Fruit fly (Drosophila melanogaster) whole organism, embryonic: Measurements from ENCODE around the gene CG15330.

Source experiments
- Bdp1 ChIP-seq: fragments of 200-800 bp; sonication (Bioruptor generic); optimal IDR thresholded peaks from 3 replicates; lab custom pipeline; 2016; ENCODE audit warnings: missing biosample characterization, missing genetic modification characterization
- CG10543 ChIP-seq: fragments of 200-800 bp; sonication (Bioruptor generic); optimal IDR thresholded peaks from 3 replicates; lab custom pipeline; 2017; ENCODE audit warnings: missing biosample characterization, mild to moderate bottlenecking, missing genetic modification characterization, moderate library complexity
- CG11398 ChIP-seq: fragments of 200-800 bp; sonication (Bioruptor generic); optimal IDR thresholded peaks from 2 replicates; lab custom pipeline; 2016; ENCODE audit warnings: missing biosample characterization, missing genetic modification characterization
- CG11504 ChIP-seq: fragments of 200-800 bp; sonication (Bioruptor generic); optimal IDR thresholded peaks from 3 replicates; lab custom pipeline; 2019; ENCODE audit warnings: missing biosample characterization, mild to moderate bottlenecking, missing genetic modification characterization, moderate library complexity
- CG12071 ChIP-seq: fragments of 200-800 bp; sonication (Bioruptor generic); optimal IDR thresholded peaks from 3 replicates; lab custom pipeline; 2018; ENCODE audit warnings: missing biosample characterization, mild to moderate bottlenecking, missing genetic modification characterization
- CG13287 ChIP-seq: fragments of 200-800 bp; sonication (Bioruptor generic); IDR thresholded peaks from 2 replicates; pipeline ENCODE4 v1.3.6; 2022; ENCODE audit warnings: missing biosample characterization, missing genetic modification characterization; ENCODE audit not compliant: partially characterized antibody
- CG13894 ChIP-seq: fragments of 200-800 bp; sonication (Bioruptor generic); optimal IDR thresholded peaks from 3 replicates; lab custom pipeline; 2018; ENCODE audit warnings: missing biosample characterization, mild to moderate bottlenecking, missing genetic modification characterization, moderate library complexity
- CG14050 ChIP-seq: fragments of 200-800 bp; sonication (Bioruptor generic); IDR thresholded peaks from 3 replicates; pipeline ENCODE4 v1.3.6; 2022; ENCODE audit warnings: missing biosample characterization, missing genetic modification characterization
- CG17829 ChIP-seq: fragments of 200-800 bp; optimal IDR thresholded peaks from 2 replicates; lab custom pipeline; 2019; ENCODE audit warnings: missing biosample characterization, mild to moderate bottlenecking, missing genetic modification characterization, moderate library complexity
- CG17912 ChIP-seq: fragments of 200-800 bp; sonication (Bioruptor generic); optimal IDR thresholded peaks from 2 replicates; lab custom pipeline; 2018; ENCODE audit warnings: missing biosample characterization, mild to moderate bottlenecking, missing genetic modification characterization
- CG2712 ChIP-seq: fragments of 200-800 bp; optimal IDR thresholded peaks from 3 replicates; lab custom pipeline; 2019; ENCODE audit warnings: missing biosample characterization, mild to moderate bottlenecking, missing genetic modification characterization, moderate library complexity
- CG31388 ChIP-seq: fragments of 200-800 bp; sonication (Bioruptor generic); optimal IDR thresholded peaks from 2 replicates; lab custom pipeline; 2016; ENCODE audit warnings: missing biosample characterization, missing genetic modification characterization
- CG6683 ChIP-seq: fragments of 200-800 bp; sonication (Bioruptor generic); optimal IDR thresholded peaks from 2 replicates; lab custom pipeline; 2017; ENCODE audit warnings: missing biosample characterization, mild to moderate bottlenecking, missing genetic modification characterization, missing genetic modification reagents
- CG7786 ChIP-seq: fragments of 200-800 bp; sonication (Bioruptor generic); optimal IDR thresholded peaks from 2 replicates; lab custom pipeline; 2016; ENCODE audit warnings: missing biosample characterization, missing genetic modification characterization
- CG8290 ChIP-seq, 3 experiments: fragments of 200-800 bp; sonication (Bioruptor generic); optimal IDR thresholded peaks; 2 replicates each; lab custom pipeline; 2016 to 2019; ENCODE audit warnings: missing biosample characterization in 3 of 3, missing genetic modification characterization in 3 of 3, mild to moderate bottlenecking in 2 of 3, moderate library complexity in 1 of 3
- CG9437 ChIP-seq: fragments of 200-800 bp; sonication (Bioruptor generic); optimal IDR thresholded peaks from 2 replicates; lab custom pipeline; 2018; ENCODE audit warnings: missing biosample characterization, mild to moderate bottlenecking, missing genetic modification characterization
- Dbx ChIP-seq: fragments of 200-800 bp; sonication (Bioruptor generic); IDR thresholded peaks from 3 replicates; pipeline ENCODE4 v1.3.6; 2022; ENCODE audit warnings: missing biosample characterization, missing genetic modification characterization
- Dfd ChIP-seq, 2 experiments: fragments of >200 bp; optimal IDR thresholded peaks; 2 replicates each; lab custom pipeline; 2017; ENCODE audit warnings: missing biosample characterization in 2 of 2, missing genetic modification characterization in 2 of 2
- Eip74EF ChIP-seq, 2 experiments: fragments of 200-800 bp in 1 of 2; fragments of >200 bp in 1 of 2; sonication (Bioruptor generic) in 1 of 2; optimal IDR thresholded peaks; 2 replicates each; lab custom pipeline; 2017 to 2019; ENCODE audit warnings: missing biosample characterization in 2 of 2, missing genetic modification characterization in 2 of 2, mild to moderate bottlenecking in 1 of 2, moderate library complexity in 1 of 2
- Gug ChIP-seq: fragments of 200-800 bp; sonication (Bioruptor generic); IDR thresholded peaks from 4 replicates; pipeline ENCODE4 v1.3.6; 2022; ENCODE audit warnings: missing biosample characterization, missing genetic modification characterization
- HLH4C ChIP-seq: fragments of 200-800 bp; sonication (Bioruptor generic); IDR thresholded peaks from 3 replicates; pipeline ENCODE4 v1.3.6; 2022; ENCODE audit warnings: missing biosample characterization, missing genetic modification characterization; ENCODE audit not compliant: partially characterized antibody
- Hand ChIP-seq: fragments of 200-800 bp; sonication (Bioruptor generic); optimal IDR thresholded peaks from 2 replicates; lab custom pipeline; 2017; ENCODE audit warnings: mild to moderate bottlenecking, missing biosample characterization, missing genetic modification reagents, missing genetic modification characterization
- Myb ChIP-seq: fragments of 200-800 bp; sonication (Bioruptor generic); optimal IDR thresholded peaks from 2 replicates; lab custom pipeline; 2016; ENCODE audit warnings: missing biosample characterization, missing genetic modification characterization
- NfI ChIP-seq: fragments of 200-800 bp; sonication (Bioruptor generic); optimal IDR thresholded peaks from 3 replicates; lab custom pipeline; 2018; ENCODE audit warnings: missing biosample characterization, mild to moderate bottlenecking, missing genetic modification characterization, moderate library complexity
- Spps ChIP-seq: fragments of 200-800 bp; sonication (Bioruptor generic); optimal IDR thresholded peaks from 2 replicates; lab custom pipeline; 2018; ENCODE audit warnings: missing biosample characterization, mild to moderate bottlenecking, missing genetic modification characterization
- Stat92E ChIP-seq, 3 experiments: fragments of >200 bp in 2 of 3; fragments of 200-800 bp in 1 of 3; sonication (Bioruptor generic) in 1 of 3; optimal IDR thresholded peaks; 2 replicates each; lab custom pipeline; 2017 to 2019; ENCODE audit warnings: missing biosample characterization in 3 of 3, missing genetic modification characterization in 3 of 3, mild to moderate bottlenecking in 1 of 3, moderate library complexity in 1 of 3
- Trl ChIP-seq, 3 experiments: fragments of >200 bp in 2 of 3; fragments of 200-800 bp in 1 of 3; sonication (Bioruptor generic) in 1 of 3; optimal IDR thresholded peaks; 2 replicates in 1 of 3; 3 replicates in 2 of 3; lab custom pipeline; 2016 to 2017; ENCODE audit warnings: missing biosample characterization in 1 of 3, missing genetic modification characterization in 1 of 3
- Usf ChIP-seq: fragments of 200-800 bp; sonication (Bioruptor generic); optimal IDR thresholded peaks from 2 replicates; lab custom pipeline; 2017; ENCODE audit warnings: missing genotype, missing biosample characterization, missing genetic modification characterization
- chinmo ChIP-seq: fragments of 200-800 bp; sonication (Bioruptor generic); IDR thresholded peaks from 4 replicates; pipeline ENCODE4 v1.3.6; 2022; ENCODE audit warnings: missing biosample characterization, missing genetic modification characterization; ENCODE audit not compliant: partially characterized antibody
- crc ChIP-seq: fragments of 200-800 bp; sonication (Bioruptor generic); optimal IDR thresholded peaks from 2 replicates; lab custom pipeline; 2016; ENCODE audit warnings: missing biosample characterization, missing genetic modification characterization
- crol ChIP-seq: fragments of 200-800 bp; sonication (Bioruptor generic); IDR thresholded peaks from 2 replicates; pipeline ENCODE4 v1.3.6; 2022; ENCODE audit warnings: missing biosample characterization, missing genetic modification characterization
- dati ChIP-seq: fragments of 200-800 bp; sonication (Bioruptor generic); IDR thresholded peaks from 2 replicates; pipeline ENCODE4 v1.3.6; 2022; ENCODE audit warnings: missing biosample characterization, missing genetic modification characterization
- dmrt11E ChIP-seq: fragments of 200-800 bp; sonication (Bioruptor generic); optimal IDR thresholded peaks from 3 replicates; lab custom pipeline; 2018; ENCODE audit warnings: missing biosample characterization, mild to moderate bottlenecking, missing genetic modification characterization, moderate library complexity
- emc ChIP-seq: fragments of 200-800 bp; sonication (Bioruptor generic); optimal IDR thresholded peaks from 2 replicates; lab custom pipeline; 2016; ENCODE audit warnings: missing biosample characterization, missing genetic modification characterization
- gem ChIP-seq: fragments of 200-800 bp; sonication (Bioruptor generic); optimal IDR thresholded peaks from 2 replicates; lab custom pipeline; 2019; ENCODE audit warnings: missing biosample characterization, mild to moderate bottlenecking, missing genetic modification characterization, moderate library complexity
- kah ChIP-seq: fragments of 200-800 bp; sonication (Bioruptor generic); optimal IDR thresholded peaks from 2 replicates; lab custom pipeline; 2018; ENCODE audit warnings: missing biosample characterization, mild to moderate bottlenecking, missing genetic modification characterization
- klu ChIP-seq: fragments of 200-800 bp; sonication (Bioruptor generic); IDR thresholded peaks from 2 replicates; pipeline ENCODE4 v1.3.6; 2022; ENCODE audit warnings: missing biosample characterization, missing genetic modification characterization
- lab ChIP-seq: fragments of 200-800 bp; sonication (Bioruptor generic); optimal IDR thresholded peaks from 3 replicates; lab custom pipeline; 2017; ENCODE audit warnings: missing biosample characterization, missing genetic modification characterization, mild to moderate bottlenecking, moderate library complexity, missing genetic modification reagents
- lbe ChIP-seq: fragments of 200-800 bp; sonication (Bioruptor generic); optimal IDR thresholded peaks from 2 replicates; lab custom pipeline; 2016; ENCODE audit warnings: missing biosample characterization, mild to moderate bottlenecking, missing genetic modification characterization
- luna ChIP-seq: fragments of 200-800 bp; sonication (Bioruptor generic); optimal IDR thresholded peaks from 2 replicates; lab custom pipeline; 2016; ENCODE audit warnings: missing biosample characterization, missing genetic modification characterization
- prd ChIP-seq, 3 experiments: fragments of >200 bp in 2 of 3; fragments of 200-800 bp in 1 of 3; sonication (Bioruptor generic) in 1 of 3; optimal IDR thresholded peaks in 2 of 3; IDR thresholded peaks in 1 of 3; 2 replicates in 2 of 3; 3 replicates in 1 of 3; pipeline versions ENCODE4 v1.3.6 to Lab custom; 2017 to 2022; ENCODE audit warnings: missing biosample characterization in 1 of 3, missing genetic modification characterization in 1 of 3
- row ChIP-seq: fragments of 200-800 bp; sonication (Bioruptor generic); IDR thresholded peaks from 3 replicates; pipeline ENCODE4 v1.3.6; 2022; ENCODE audit warnings: missing biosample characterization, missing genetic modification characterization
- sim ChIP-seq: fragments of 200-800 bp; sonication (Bioruptor generic); IDR thresholded peaks from 2 replicates; pipeline ENCODE4 v1.3.6; 2022; ENCODE audit warnings: missing biosample characterization, missing genetic modification characterization
- slbo ChIP-seq: fragments of 200-800 bp; sonication (Bioruptor generic); IDR thresholded peaks from 2 replicates; pipeline ENCODE4 v1.3.6; 2022; ENCODE audit warnings: missing biosample characterization, missing genetic modification characterization
- tap ChIP-seq: fragments of 200-800 bp; optimal IDR thresholded peaks from 3 replicates; lab custom pipeline; 2019; ENCODE audit warnings: missing biosample characterization, mild to moderate bottlenecking, missing genetic modification characterization, moderate library complexity
- zen2 ChIP-seq: fragments of 200-800 bp; sonication (Bioruptor generic); IDR thresholded peaks from 3 replicates; pipeline ENCODE4 v1.3.6; 2022; ENCODE audit warnings: missing biosample characterization, missing genetic modification characterization; ENCODE audit not compliant: partially characterized antibody

Gene CG15330

dm6 chrX:7933210-7933915, 22.5 kb upstream of the CG15330 start, which contains the start of the genes Dhdds and RpS14a (continued):
- no peak for TF ChIP-seq dati (GFP tag; lab: Robert Waterston, UW)
- 0 out of 4 replicates have a peak, but pooled peaks have one; percentile 11 for TF ChIP-seq Gug
- TF ChIP-seq Bdp1 (GFP tag; lab: Kevin White, UChicago), result peak; percentile 24
- no peak; the same call in 1 of the 2 replicates for TF ChIP-seq klu (GFP tag; lab: Robert Waterston, UW)
- no peak for TF ChIP-seq CG31388 (GFP tag; lab: Kevin White, UChicago)
- TF ChIP-seq NfI (GFP tag; lab: Kevin White, UChicago), result peak; percentile 75
- 0 out of 3 replicates have a peak, but pooled peaks have one; percentile 11 for TF ChIP-seq Dbx (GFP tag; lab: Robert Waterston, UW)
- peak; percentile 50 for TF ChIP-seq Myb (GFP tag; lab: Kevin White, UChicago)
- TF ChIP-seq Spps (tag; lab: Kevin White, UChicago), result peak; percentile 25
- no peak for TF ChIP-seq tap (tag; lab: Kevin White, UChicago)
- no peak for TF ChIP-seq lbe (GFP tag; lab: Kevin White, UChicago)
- TF ChIP-seq slbo (GFP tag; lab: Robert Waterston, UW), result no peak; the same call in 1 of the 2 replicates
- TF ChIP-seq HLH4C, result peak; percentile 49; the same call in 2 of the 3 replicates
- TF ChIP-seq CG9437 (GFP tag; lab: Kevin White, UChicago), result peak; percentile 71
- TF ChIP-seq zen2 (GFP tag; lab: Robert Waterston, UW), result peak; percentile 72; the same call in 2 of the 3 replicates
- peak; percentile 33 for TF ChIP-seq kah (GFP tag; lab: Kevin White, UChicago)
- TF ChIP-seq lab (GFP tag; lab: Kevin White, UChicago), result peak; percentile 80
- peak; percentile 66 for TF ChIP-seq CG2712 (tag; lab: Kevin White, UChicago)
- no peak for TF ChIP-seq chinmo (GFP tag; lab: Robert Waterston, UW)
- peak; percentile 44 for TF ChIP-seq CG17829 (tag; lab: Kevin White, UChicago)
- no peak for TF ChIP-seq crc (GFP tag; lab: Kevin White, UChicago)
- TF ChIP-seq Dfd (GFP tag; optimal IDR thresholded peaks at IDR 0.05; lab: Kevin White, UChicago), result no peak
- peak; percentile 25 for TF ChIP-seq CG7786
- TF ChIP-seq Eip74EF (GFP tag; optimal IDR thresholded peaks at IDR 0.05; lab: Kevin White, UChicago), result peak in 1 of 2 experiments; percentile 34
- peak; percentile 15; the same call in 1 of the 3 replicates for TF ChIP-seq row (GFP tag; lab: Robert Waterston, UW)
- TF ChIP-seq dmrt11E (tag; lab: Kevin White, UChicago), result peak; percentile 54
- peak; percentile 44 for TF ChIP-seq Usf (GFP tag; lab: Kevin White, UChicago)
- no peak for TF ChIP-seq luna
- TF ChIP-seq CG17912 (GFP tag; lab: Kevin White, UChicago), result peak; percentile 19
- TF ChIP-seq CG12071, result peak; percentile 57
- TF ChIP-seq sim (GFP tag; lab: Robert Waterston, UW), result no peak
- no peak for TF ChIP-seq Hand (GFP tag; lab: Kevin White, UChicago)
- peak; percentile 65 for TF ChIP-seq CG10543 (GFP tag; lab: Kevin White, UChicago)
- TF ChIP-seq CG6683 (GFP tag; lab: Kevin White, UChicago), result no peak
- peak; percentile 56 for TF ChIP-seq CG8290 (GFP tag; optimal IDR thresholded peaks at IDR 0.05; lab: Kevin White, UChicago)
- peak; percentile 17 to 35 for TF ChIP-seq CG8290 (tag; optimal IDR thresholded peaks at IDR 0.05; lab: Kevin White, UChicago)
- peak; percentile 76 for TF ChIP-seq CG13287 (GFP tag; lab: Robert Waterston, UW)
- peak; percentile 40 for TF ChIP-seq emc (GFP tag; lab: Kevin White, UChicago)
- TF ChIP-seq prd (optimal IDR thresholded peaks at IDR 0.05; lab: Kevin White, UChicago), result no peak
- peak; percentile 5; the same call in 1 of the 3 replicates for TF ChIP-seq prd (GFP tag; IDR thresholded peaks at IDR 0.05; lab: Robert Waterston, UW)
- peak; percentile 36 for TF ChIP-seq gem (tag; lab: Kevin White, UChicago)
- TF ChIP-seq CG11398 (GFP tag; lab: Kevin White, UChicago), result peak; percentile 25
- TF ChIP-seq Stat92E (GFP tag; optimal IDR thresholded peaks at IDR 0.05; lab: Kevin White, UChicago), result peak in 1 of 3 experiments; percentile 44
- no peak for TF ChIP-seq crol (GFP tag; lab: Robert Waterston, UW)
- no peak for TF ChIP-seq CG11504 (tag; lab: Kevin White, UChicago)
- TF ChIP-seq Trl (optimal IDR thresholded peaks at IDR 0.05; lab: Kevin White, UChicago), result no peak
- peak; percentile 5 for TF ChIP-seq Trl (GFP tag; optimal IDR thresholded peaks at IDR 0.05; lab: Kevin White, UChicago)
- no peak for TF ChIP-seq CG13894
- TF ChIP-seq CG14050, result no peak
